Worm (Caenorhabditis elegans) whole organism, young adult: ENCODE measurements around the gene ZK899.1.

Experiments
- ekl-4 ChIP-seq: fragments of 200-800 bp; sonication (Bioruptor generic); IDR thresholded peaks from 2 replicates; pipeline ENCODE4 v1.3.6; 2022; ENCODE audit warnings: missing genetic modification reagents, missing genetic modification characterization, missing compliant biosample characterization
- ets-4 ChIP-seq: fragments of 200-800 bp; sonication (Bioruptor generic); optimal IDR thresholded peaks from 2 replicates; lab custom pipeline; 2018; ENCODE audit warnings: mild to moderate bottlenecking, missing genetic modification characterization, missing compliant biosample characterization
- madf-3 ChIP-seq: fragments of 200-800 bp; sonication (Bioruptor generic); IDR thresholded peaks from 2 replicates; pipeline ENCODE4 v1.3.6; 2022; ENCODE audit warnings: missing genetic modification reagents, missing genetic modification characterization, missing compliant biosample characterization
- pha-4 ChIP-seq: fragments of 150-350 bp; sonication (generic microtip); optimal IDR thresholded peaks from 2 replicates; lab custom pipeline; 2014; ENCODE audit warnings: missing biosample characterization, missing genetic modification reagents, missing genetic modification characterization
- tbx-9 ChIP-seq: sonication (generic microtip); optimal IDR thresholded peaks from 2 replicates; lab custom pipeline; 2016; ENCODE audit warnings: borderline replicate concordance, missing genetic modification characterization, inconsistent platforms, missing compliant biosample characterization
- zim-3 ChIP-seq: sonication (generic microtip); optimal IDR thresholded peaks from 2 replicates; lab custom pipeline; 2017; ENCODE audit warnings: mild to moderate bottlenecking, missing genetic modification characterization, moderate library complexity, missing compliant biosample characterization

DNA sequence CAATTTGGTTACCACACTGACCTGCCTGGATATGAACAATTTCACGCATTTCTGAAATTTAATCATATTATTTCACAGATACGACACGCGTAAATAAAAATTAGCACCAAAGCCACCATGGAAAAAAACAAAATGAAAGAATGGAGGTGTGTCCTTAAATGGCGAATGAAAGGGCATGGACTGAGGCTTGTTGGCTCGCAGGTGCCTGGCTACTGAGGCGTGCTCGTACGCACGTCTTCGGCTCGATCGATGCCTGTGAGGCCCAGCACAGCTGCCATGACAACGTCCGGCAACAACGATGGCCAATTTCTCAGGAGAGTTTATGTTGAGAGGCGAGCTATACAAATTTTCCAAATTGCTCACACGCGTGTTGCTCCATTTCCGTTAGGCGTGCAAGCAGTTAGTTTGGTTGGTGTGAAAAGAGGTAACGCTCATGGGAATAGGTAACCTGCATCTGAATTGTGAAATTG, 9.6 kb upstream of the ZK899.1 start, which contains the start of gene tbb-4:
- TF ChIP-seq madf-3 (GFP tag; lab: Robert Waterston, UW) (no peak), tbx-9 (tag; lab: Kevin White, UChicago) (no peak), ekl-4 (GFP tag; lab: Robert Waterston, UW) (no peak), ets-4 (GFP tag; lab: Kevin White, UChicago) (no peak), pha-4 (no peak), zim-3 (tag; lab: Kevin White, UChicago) (no peak)
